Fruit fly (Drosophila melanogaster) whole organism, embryonic: ENCODE results near the gene Sce.

ENCODE experiments used
- CG10209 ChIP-seq: fragments of 200-800 bp; sonication (Bioruptor generic); optimal IDR thresholded peaks from 3 replicates; lab custom pipeline; 2017; ENCODE audit warnings: missing biosample characterization, mild to moderate bottlenecking, missing genetic modification characterization, missing genetic modification reagents
- CG10366 ChIP-seq: fragments of 200-800 bp; sonication (Bioruptor generic); IDR thresholded peaks from 2 replicates; pipeline ENCODE4 v1.3.6; 2022; ENCODE audit warnings: missing biosample characterization, missing genetic modification characterization
- CG10543 ChIP-seq: fragments of 200-800 bp; sonication (Bioruptor generic); optimal IDR thresholded peaks from 3 replicates; lab custom pipeline; 2017; ENCODE audit warnings: missing biosample characterization, mild to moderate bottlenecking, missing genetic modification characterization, moderate library complexity
- CG11247 ChIP-seq: fragments of 200-800 bp; sonication (Bioruptor generic); IDR thresholded peaks from 2 replicates; pipeline ENCODE4 v1.3.6; 2022; ENCODE audit warnings: missing biosample characterization, missing genetic modification characterization
- CG12071 ChIP-seq: fragments of 200-800 bp; sonication (Bioruptor generic); optimal IDR thresholded peaks from 3 replicates; lab custom pipeline; 2018; ENCODE audit warnings: missing biosample characterization, mild to moderate bottlenecking, missing genetic modification characterization
- CG12769 ChIP-seq: fragments of 200-800 bp; sonication (Bioruptor generic); optimal IDR thresholded peaks from 2 replicates; lab custom pipeline; 2019; ENCODE audit warnings: missing biosample characterization, mild to moderate bottlenecking, missing genetic modification characterization, moderate library complexity
- CG14050 ChIP-seq: fragments of 200-800 bp; sonication (Bioruptor generic); IDR thresholded peaks from 3 replicates; pipeline ENCODE4 v1.3.6; 2022; ENCODE audit warnings: missing biosample characterization, missing genetic modification characterization
- CG18599 ChIP-seq: fragments of 200-800 bp; sonication (Bioruptor generic); optimal IDR thresholded peaks from 3 replicates; lab custom pipeline; 2017; ENCODE audit warnings: missing biosample characterization, missing genetic modification characterization, mild to moderate bottlenecking, moderate library complexity, missing genetic modification reagents
- CG32532 ChIP-seq: fragments of 200-800 bp; sonication (Bioruptor generic); IDR thresholded peaks from 2 replicates; pipeline ENCODE4 v1.3.6; 2022; ENCODE audit warnings: missing biosample characterization, missing genetic modification characterization
- CG3281 ChIP-seq: fragments of 200-800 bp; sonication (Bioruptor generic); optimal IDR thresholded peaks from 3 replicates; lab custom pipeline; 2017; ENCODE audit warnings: missing biosample characterization, mild to moderate bottlenecking, missing genetic modification characterization
- CG5180 ChIP-seq: fragments of 200-800 bp; sonication (Bioruptor generic); optimal IDR thresholded peaks from 3 replicates; lab custom pipeline; 2017; ENCODE audit warnings: missing biosample characterization, missing genetic modification characterization, mild to moderate bottlenecking, moderate library complexity, missing genetic modification reagents
- CG6683 ChIP-seq: fragments of 200-800 bp; sonication (Bioruptor generic); optimal IDR thresholded peaks from 2 replicates; lab custom pipeline; 2017; ENCODE audit warnings: missing biosample characterization, mild to moderate bottlenecking, missing genetic modification characterization, missing genetic modification reagents
- CG7372 ChIP-seq: fragments of 200-800 bp; sonication (Bioruptor generic); IDR thresholded peaks from 2 replicates; pipeline ENCODE4 v1.3.6; 2022; ENCODE audit warnings: missing biosample characterization, missing genetic modification characterization
- CG7556 ChIP-seq: fragments of 200-800 bp; sonication (Bioruptor generic); optimal IDR thresholded peaks from 2 replicates; lab custom pipeline; 2017; ENCODE audit warnings: missing biosample characterization, mild to moderate bottlenecking, missing genetic modification characterization
- CG8765 ChIP-seq: fragments of 200-800 bp; sonication (Bioruptor generic); IDR thresholded peaks from 2 replicates; pipeline ENCODE4 v1.3.6; 2022; ENCODE audit warnings: missing biosample characterization, missing genetic modification characterization
- Dad ChIP-seq: fragments of 200-800 bp; sonication (Bioruptor generic); optimal IDR thresholded peaks from 3 replicates; lab custom pipeline; 2016; ENCODE audit warnings: missing biosample characterization, missing genetic modification characterization
- Dbx ChIP-seq: fragments of 200-800 bp; sonication (Bioruptor generic); IDR thresholded peaks from 3 replicates; pipeline ENCODE4 v1.3.6; 2022; ENCODE audit warnings: missing biosample characterization, missing genetic modification characterization
- Deaf1 ChIP-seq: fragments of 200-800 bp; optimal IDR thresholded peaks from 3 replicates; lab custom pipeline; 2019; ENCODE audit warnings: missing biosample characterization, mild to moderate bottlenecking, missing genetic modification characterization, moderate library complexity
- Eip74EF ChIP-seq, 2 experiments: fragments of 200-800 bp in 1 of 2; fragments of >200 bp in 1 of 2; sonication (Bioruptor generic) in 1 of 2; optimal IDR thresholded peaks; 2 replicates each; lab custom pipeline; 2017 to 2019; ENCODE audit warnings: missing biosample characterization in 2 of 2, missing genetic modification characterization in 2 of 2, mild to moderate bottlenecking in 1 of 2, moderate library complexity in 1 of 2
- Elba2 ChIP-seq: fragments of 200-800 bp; sonication (Bioruptor generic); optimal IDR thresholded peaks from 3 replicates; lab custom pipeline; 2016; ENCODE audit warnings: missing biosample characterization, missing genetic modification characterization
- Hmr ChIP-seq: fragments of 200-800 bp; sonication (Bioruptor generic); optimal IDR thresholded peaks from 3 replicates; lab custom pipeline; 2017; ENCODE audit warnings: mild to moderate bottlenecking, missing biosample characterization, missing genetic modification reagents, missing genetic modification characterization
- Med ChIP-seq: fragments of 200-800 bp; sonication (Bioruptor generic); peaks from one replicate; lab custom pipeline; 2016; ENCODE audit warnings: missing biosample characterization, missing genetic modification characterization, mild to moderate bottlenecking, inconsistent platforms, moderate library complexity
- Meics ChIP-seq: fragments of 200-800 bp; sonication (Bioruptor generic); optimal IDR thresholded peaks from 2 replicates; lab custom pipeline; 2017; ENCODE audit warnings: missing biosample characterization, mild to moderate bottlenecking, missing genetic modification characterization
- NFAT ChIP-seq: fragments of 200-800 bp; sonication (Bioruptor generic); IDR thresholded peaks from 2 replicates; pipeline ENCODE4 v1.3.6; 2022; ENCODE audit warnings: missing biosample characterization, missing genetic modification characterization
- Rfx ChIP-seq: fragments of 200-800 bp; sonication (Bioruptor generic); IDR thresholded peaks from 2 replicates; pipeline ENCODE4 v1.3.6; 2022; ENCODE audit warnings: missing biosample characterization, missing genetic modification characterization
- Sin3A ChIP-seq: fragments of >200 bp; optimal IDR thresholded peaks from 2 replicates; lab custom pipeline; 2018
- Sox102F ChIP-seq: fragments of 200-800 bp; sonication (Bioruptor generic); optimal IDR thresholded peaks from 2 replicates; lab custom pipeline; 2018; ENCODE audit warnings: missing biosample characterization, mild to moderate bottlenecking, missing genetic modification characterization, moderate library complexity
- Trl ChIP-seq, 3 experiments: fragments of >200 bp in 2 of 3; fragments of 200-800 bp in 1 of 3; sonication (Bioruptor generic) in 1 of 3; optimal IDR thresholded peaks; 2 replicates in 1 of 3; 3 replicates in 2 of 3; lab custom pipeline; 2016 to 2017; ENCODE audit warnings: missing biosample characterization in 1 of 3, missing genetic modification characterization in 1 of 3
- abd-A ChIP-seq: fragments of 200-800 bp; sonication (Bioruptor generic); optimal IDR thresholded peaks from 3 replicates; lab custom pipeline; 2019; ENCODE audit warnings: missing biosample characterization, mild to moderate bottlenecking, missing genetic modification characterization, moderate library complexity
- cg ChIP-seq: fragments of 200-800 bp; sonication (Bioruptor generic); optimal IDR thresholded peaks from 3 replicates; lab custom pipeline; 2019; ENCODE audit warnings: missing biosample characterization, mild to moderate bottlenecking, missing genetic modification characterization, moderate library complexity
- da ChIP-seq: fragments of 200-800 bp; sonication (Bioruptor generic); optimal IDR thresholded peaks from 2 replicates; lab custom pipeline; 2016; ENCODE audit warnings: missing biosample characterization, missing genetic modification characterization
- dysf ChIP-seq: fragments of 200-800 bp; sonication (Bioruptor generic); IDR thresholded peaks from 3 replicates; pipeline ENCODE4 v1.3.6; 2022; ENCODE audit warnings: missing biosample characterization, missing genetic modification characterization
- ewg ChIP-seq: fragments of 200-800 bp; sonication (Bioruptor generic); optimal IDR thresholded peaks from 3 replicates; lab custom pipeline; 2017; ENCODE audit warnings: mild to moderate bottlenecking, missing biosample characterization, missing genetic modification reagents, missing genetic modification characterization
- fru ChIP-seq: fragments of >200 bp; optimal IDR thresholded peaks from 2 replicates; lab custom pipeline; 2017
- insv ChIP-seq, 2 experiments: fragments of 200-800 bp; sonication (Bioruptor generic); optimal IDR thresholded peaks; 3 replicates each; lab custom pipeline; 2016 to 2018; ENCODE audit warnings: missing biosample characterization in 2 of 2, missing genetic modification characterization in 2 of 2
- lilli ChIP-seq: fragments of 200-800 bp; sonication (Bioruptor generic); optimal IDR thresholded peaks from 3 replicates; lab custom pipeline; 2016; ENCODE audit warnings: missing biosample characterization, missing genetic modification characterization
- lmd ChIP-seq: fragments of 200-800 bp; sonication (Bioruptor generic); IDR thresholded peaks from 2 replicates; pipeline ENCODE4 v1.3.6; 2022; ENCODE audit warnings: missing biosample characterization, missing genetic modification characterization
- org-1 ChIP-seq: fragments of 200-800 bp; sonication (Bioruptor generic); optimal IDR thresholded peaks from 2 replicates; lab custom pipeline; 2017; ENCODE audit warnings: missing biosample characterization, missing genetic modification characterization
- pho ChIP-seq: fragments of 200-800 bp; sonication (Bioruptor generic); optimal IDR thresholded peaks from 2 replicates; lab custom pipeline; 2016; ENCODE audit warnings: missing biosample characterization, missing genetic modification characterization
- row ChIP-seq: fragments of 200-800 bp; sonication (Bioruptor generic); IDR thresholded peaks from 3 replicates; pipeline ENCODE4 v1.3.6; 2022; ENCODE audit warnings: missing biosample characterization, missing genetic modification characterization
- scrt ChIP-seq: fragments of 200-800 bp; sonication (Bioruptor generic); optimal IDR thresholded peaks from 2 replicates; lab custom pipeline; 2018; ENCODE audit warnings: missing biosample characterization, mild to moderate bottlenecking, missing genetic modification characterization, moderate library complexity
- sd ChIP-seq: fragments of 200-800 bp; sonication (Bioruptor generic); optimal IDR thresholded peaks from 3 replicates; lab custom pipeline; 2018; ENCODE audit warnings: missing biosample characterization, mild to moderate bottlenecking, missing genetic modification characterization, moderate library complexity
- sens ChIP-seq: fragments of 200-800 bp; sonication (Bioruptor generic); peaks from one replicate; lab custom pipeline; 2016; ENCODE audit warnings: missing biosample characterization, missing genetic modification characterization
- wdn ChIP-seq: fragments of 200-800 bp; sonication (Bioruptor generic); IDR thresholded peaks from 2 replicates; pipeline ENCODE4 v1.3.6; 2022; ENCODE audit warnings: missing biosample characterization, missing genetic modification characterization

The Sce gene

dm6 chr3R:27661971-27662489 is 19.8 kb downstream of the Sce start, which contains the start of gene unc80 (continued):
- TF ChIP-seq lmd (GFP tag; lab: Robert Waterston, UW), result peak; percentile 27; the same call in 1 of the 2 replicates
- TF ChIP-seq CG11247 (GFP tag; lab: Robert Waterston, UW), result 0 out of 2 replicates have a peak, but pooled peaks have one; percentile 24
- peak; percentile 32; the same call in 1 of the 3 replicates for TF ChIP-seq dysf (GFP tag; lab: Robert Waterston, UW)
- TF ChIP-seq CG6683, result no peak
- peak; percentile 43; the same call in 2 of the 3 replicates for TF ChIP-seq row
- peak; percentile 81 for TF ChIP-seq CG18599 (GFP tag; lab: Kevin White, UChicago)
- TF ChIP-seq da (GFP tag; lab: Kevin White, UChicago), result no peak
- 0 out of 3 replicates have a peak, but pooled peaks have one; percentile 18 for TF ChIP-seq CG14050
- TF ChIP-seq CG10366, result peak; percentile 65
- peak; percentile 86 for TF ChIP-seq Med
- TF ChIP-seq insv (GFP tag; optimal IDR thresholded peaks at IDR 0.05; lab: Kevin White, UChicago), result no peak
- peak; percentile 11 for TF ChIP-seq pho (GFP tag; lab: Kevin White, UChicago)
- peak; percentile 43 for TF ChIP-seq NFAT
- TF ChIP-seq org-1, result peak; percentile 1
- TF ChIP-seq CG3281, result peak; percentile 28
- TF ChIP-seq Rfx (GFP tag; lab: Robert Waterston, UW), result 0 out of 2 replicates have a peak, but pooled peaks have one; percentile 29
- peak; percentile 51; the same call in 1 of the 2 replicates for TF ChIP-seq CG32532 (GFP tag; lab: Robert Waterston, UW)
- TF ChIP-seq Meics, result peak; percentile 34
- TF ChIP-seq lilli (GFP tag; lab: Kevin White, UChicago), result peak; percentile 7
- TF ChIP-seq CG7556 (GFP tag; lab: Kevin White, UChicago), result peak; percentile 14
- TF ChIP-seq CG12071 (GFP tag; lab: Kevin White, UChicago), result peak; percentile 16
- TF ChIP-seq fru (lab: Kevin White, UChicago), result no peak
- 0 out of 2 replicates have a peak, but pooled peaks have one; percentile 50 for TF ChIP-seq wdn (GFP tag; lab: Robert Waterston, UW)
- TF ChIP-seq Hmr (GFP tag; lab: Kevin White, UChicago), result peak; percentile 59
- TF ChIP-seq CG5180 (GFP tag; lab: Kevin White, UChicago), result no peak
- TF ChIP-seq Dbx (GFP tag; lab: Robert Waterston, UW), result peak; percentile 30; the same call in 1 of the 3 replicates
- no peak for TF ChIP-seq sd (tag; lab: Kevin White, UChicago)
- peak; percentile 7 for TF ChIP-seq CG10209 (GFP tag; lab: Kevin White, UChicago)
- 0 out of 2 replicates have a peak, but pooled peaks have one; percentile 8 for TF ChIP-seq CG7372 (GFP tag; lab: Robert Waterston, UW)

dm6 chr3R:27661389-27661788 is 20.4 kb downstream of the Sce start:
- peak; percentile 98 for TF ChIP-seq scrt (GFP tag; lab: Kevin White, UChicago)
- TF ChIP-seq ewg (GFP tag; lab: Kevin White, UChicago), result peak; percentile 65
- TF ChIP-seq Deaf1 (tag; lab: Kevin White, UChicago), result peak; percentile 77
- TF ChIP-seq abd-A (tag; lab: Kevin White, UChicago), result peak; percentile 70
- TF ChIP-seq Sin3A (lab: Kevin White, UChicago), result no peak

DNA sequence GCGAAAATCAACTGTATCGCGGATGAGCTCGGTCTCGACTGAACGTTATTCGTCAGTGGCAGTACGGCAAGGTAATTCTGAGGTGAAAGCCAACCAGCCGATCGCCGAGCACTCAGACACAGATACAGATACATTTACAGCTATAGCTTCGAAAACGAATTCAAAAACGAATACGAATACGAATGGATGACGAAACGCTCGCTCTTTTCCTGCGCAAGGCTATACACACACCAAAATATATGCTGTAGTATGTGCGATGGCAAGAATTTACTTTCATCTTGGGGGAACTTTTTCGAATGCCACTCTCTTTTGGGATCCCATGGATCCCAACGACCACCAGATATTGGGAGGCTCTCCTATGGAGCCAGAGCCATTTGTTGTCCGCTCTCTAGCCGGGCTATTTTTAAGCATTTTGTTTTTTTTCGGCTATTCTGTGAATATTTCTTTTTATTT is 21.7 kb downstream of the Sce start, which contains the start of gene Mlc1:
Gene Mlc1 (minus strand): TSS at position 51 of the 453 bp plus-strand sequence.
- TF ChIP-seq CG8765 (GFP tag; lab: Robert Waterston, UW), result no peak
- TF ChIP-seq Trl (optimal IDR thresholded peaks at IDR 0.05; lab: Kevin White, UChicago), result peak; percentile 22 to 53
- no peak for TF ChIP-seq Trl (GFP tag; optimal IDR thresholded peaks at IDR 0.05; lab: Kevin White, UChicago)
- peak; percentile 63 for TF ChIP-seq Med
- TF ChIP-seq CG12769, result peak; percentile 10
- TF ChIP-seq Dad, result no peak
- peak; percentile 29 for TF ChIP-seq CG10543 (GFP tag; lab: Kevin White, UChicago)
- peak; percentile 36 for TF ChIP-seq Deaf1 (tag; lab: Kevin White, UChicago)
- no peak for TF ChIP-seq fru (lab: Kevin White, UChicago)
- no peak for TF ChIP-seq Eip74EF (GFP tag; optimal IDR thresholded peaks at IDR 0.05; lab: Kevin White, UChicago)
- TF ChIP-seq sens (GFP tag; lab: Kevin White, UChicago), result peak; percentile 1
- peak; percentile 89 for TF ChIP-seq sd (tag; lab: Kevin White, UChicago)
- TF ChIP-seq Elba2 (GFP tag; lab: Kevin White, UChicago), result no peak
- TF ChIP-seq cg (GFP tag; lab: Kevin White, UChicago), result peak; percentile 50
- no peak for TF ChIP-seq Sox102F
